Fruit fly (Drosophila melanogaster) whole organism, embryonic: ENCODE measurements around the gene SmE.

Experiments used
- Atf-2 ChIP-seq: fragments of 200-800 bp; sonication (Bioruptor generic); optimal IDR thresholded peaks from 2 replicates; lab custom pipeline; 2016; ENCODE audit warnings: missing biosample characterization, missing genetic modification characterization
- B-H2 ChIP-seq: fragments of 200-800 bp; sonication (Bioruptor generic); optimal IDR thresholded peaks from 2 replicates; lab custom pipeline; 2018; ENCODE audit warnings: missing biosample characterization, mild to moderate bottlenecking, missing genetic modification characterization
- Bteb2 ChIP-seq: fragments of 200-800 bp; sonication (Bioruptor generic); optimal IDR thresholded peaks from 2 replicates; lab custom pipeline; 2016; ENCODE audit warnings: missing biosample characterization, missing genetic modification characterization
- CG10267 ChIP-seq: fragments of 200-800 bp; sonication (Bioruptor generic); optimal IDR thresholded peaks from 2 replicates; lab custom pipeline; 2018; ENCODE audit warnings: missing biosample characterization, mild to moderate bottlenecking, missing genetic modification characterization, moderate library complexity
- CG12744 ChIP-seq: fragments of 200-800 bp; sonication (Bioruptor generic); optimal IDR thresholded peaks from 2 replicates; lab custom pipeline; 2016; ENCODE audit warnings: missing biosample characterization, missing genetic modification characterization
- CG12769 ChIP-seq: fragments of 200-800 bp; sonication (Bioruptor generic); optimal IDR thresholded peaks from 2 replicates; lab custom pipeline; 2019; ENCODE audit warnings: missing biosample characterization, mild to moderate bottlenecking, missing genetic modification characterization, moderate library complexity
- CG13296 ChIP-seq: fragments of 200-800 bp; sonication (Bioruptor generic); optimal IDR thresholded peaks from 3 replicates; lab custom pipeline; 2018; ENCODE audit warnings: missing biosample characterization, mild to moderate bottlenecking, missing genetic modification characterization
- CG15601 ChIP-seq: fragments of 200-800 bp; sonication (Bioruptor generic); optimal IDR thresholded peaks from 3 replicates; lab custom pipeline; 2019; ENCODE audit warnings: missing biosample characterization, mild to moderate bottlenecking, missing genetic modification characterization, moderate library complexity
- CG15696 ChIP-seq: fragments of 200-800 bp; sonication (Bioruptor generic); optimal IDR thresholded peaks from 2 replicates; lab custom pipeline; 2019; ENCODE audit warnings: missing biosample characterization, mild to moderate bottlenecking, missing genetic modification characterization, moderate library complexity
- CG16813 ChIP-seq: fragments of 200-800 bp; sonication (Bioruptor generic); IDR thresholded peaks from 3 replicates; pipeline ENCODE4 v1.3.6; 2022; ENCODE audit warnings: missing biosample characterization, missing genetic modification characterization; ENCODE audit not compliant: partially characterized antibody
- CG17612 ChIP-seq: fragments of 200-800 bp; sonication (Bioruptor generic); IDR thresholded peaks from 2 replicates; pipeline ENCODE4 v1.3.6; 2022; ENCODE audit warnings: missing biosample characterization, missing genetic modification characterization
- CG31224 ChIP-seq: fragments of 200-800 bp; sonication (Bioruptor generic); IDR thresholded peaks from 2 replicates; pipeline ENCODE4 v1.3.6; 2022; ENCODE audit warnings: missing biosample characterization, missing genetic modification characterization
- CG3995 ChIP-seq: fragments of 200-800 bp; sonication (Bioruptor generic); optimal IDR thresholded peaks from 3 replicates; lab custom pipeline; 2016; ENCODE audit warnings: missing biosample characterization, missing genetic modification characterization
- CG4404 ChIP-seq: fragments of 200-800 bp; sonication (Bioruptor generic); IDR thresholded peaks from 2 replicates; pipeline ENCODE4 v1.3.6; 2022; ENCODE audit warnings: missing biosample characterization, missing genetic modification characterization
- CG4854 ChIP-seq: fragments of 200-800 bp; sonication (Bioruptor generic); optimal IDR thresholded peaks from 2 replicates; lab custom pipeline; 2016; ENCODE audit warnings: missing biosample characterization, missing genetic modification characterization, inconsistent platforms
- CG6654 ChIP-seq: fragments of 200-800 bp; sonication (Bioruptor generic); optimal IDR thresholded peaks from 2 replicates; lab custom pipeline; 2017; ENCODE audit warnings: missing biosample characterization, mild to moderate bottlenecking, missing genetic modification characterization
- CG7963 ChIP-seq: fragments of 200-800 bp; sonication (Bioruptor generic); IDR thresholded peaks from 3 replicates; pipeline ENCODE4 v1.3.6; 2022; ENCODE audit warnings: missing biosample characterization, missing genetic modification characterization; ENCODE audit not compliant: partially characterized antibody
- CG9932 ChIP-seq: fragments of 200-800 bp; sonication (Bioruptor generic); IDR thresholded peaks from 2 replicates; pipeline ENCODE4 v1.3.6; 2022; ENCODE audit warnings: missing biosample characterization, missing genetic modification characterization
- Dfd ChIP-seq, 2 experiments: fragments of >200 bp; optimal IDR thresholded peaks; 2 replicates each; lab custom pipeline; 2017; ENCODE audit warnings: missing biosample characterization in 2 of 2, missing genetic modification characterization in 2 of 2
- Dll ChIP-seq: fragments of 200-800 bp; sonication (Bioruptor generic); IDR thresholded peaks from 4 replicates; pipeline ENCODE4 v1.3.6; 2022; ENCODE audit warnings: missing biosample characterization, missing genetic modification characterization; ENCODE audit not compliant: partially characterized antibody
- ERR ChIP-seq: fragments of 200-800 bp; sonication (Bioruptor generic); optimal IDR thresholded peaks from 2 replicates; lab custom pipeline; 2016; ENCODE audit warnings: missing biosample characterization, missing genetic modification characterization
- H2.0 ChIP-seq: fragments of 200-800 bp; sonication (Bioruptor generic); IDR thresholded peaks from 2 replicates; pipeline ENCODE4 v1.3.6; 2022; ENCODE audit warnings: missing biosample characterization, missing genetic modification characterization
- HHEX ChIP-seq: fragments of 200-800 bp; sonication (Bioruptor generic); optimal IDR thresholded peaks from 3 replicates; lab custom pipeline; 2017; ENCODE audit warnings: missing biosample characterization, mild to moderate bottlenecking, missing genetic modification characterization, missing genetic modification reagents
- Hmr ChIP-seq: fragments of 200-800 bp; sonication (Bioruptor generic); optimal IDR thresholded peaks from 3 replicates; lab custom pipeline; 2017; ENCODE audit warnings: mild to moderate bottlenecking, missing biosample characterization, missing genetic modification reagents, missing genetic modification characterization
- Hr3 ChIP-seq: fragments of 200-800 bp; sonication (Bioruptor generic); optimal IDR thresholded peaks from 3 replicates; lab custom pipeline; 2016; ENCODE audit warnings: missing biosample characterization, missing genetic modification characterization
- NFAT ChIP-seq: fragments of 200-800 bp; sonication (Bioruptor generic); IDR thresholded peaks from 2 replicates; pipeline ENCODE4 v1.3.6; 2022; ENCODE audit warnings: missing biosample characterization, missing genetic modification characterization
- Sox102F ChIP-seq: fragments of 200-800 bp; sonication (Bioruptor generic); optimal IDR thresholded peaks from 2 replicates; lab custom pipeline; 2018; ENCODE audit warnings: missing biosample characterization, mild to moderate bottlenecking, missing genetic modification characterization, moderate library complexity
- Trl ChIP-seq, 3 experiments: fragments of >200 bp in 2 of 3; fragments of 200-800 bp in 1 of 3; sonication (Bioruptor generic) in 1 of 3; optimal IDR thresholded peaks; 2 replicates in 1 of 3; 3 replicates in 2 of 3; lab custom pipeline; 2016 to 2017; ENCODE audit warnings: missing biosample characterization in 1 of 3, missing genetic modification characterization in 1 of 3
- cad ChIP-seq: fragments of >200 bp; optimal IDR thresholded peaks from 2 replicates; lab custom pipeline; 2017; ENCODE audit warnings: missing biosample characterization, missing genetic modification characterization
- ci ChIP-seq: fragments of 200-800 bp; sonication (Bioruptor generic); IDR thresholded peaks from 3 replicates; pipeline ENCODE4 v1.3.6; 2022; ENCODE audit warnings: missing biosample characterization, missing genetic modification characterization
- gce ChIP-seq: fragments of 200-800 bp; sonication (Bioruptor generic); IDR thresholded peaks from 3 replicates; pipeline ENCODE4 v1.3.6; 2022; ENCODE audit warnings: missing biosample characterization, missing genetic modification characterization
- gfzf ChIP-seq: fragments of 200-800 bp; sonication (Bioruptor generic); optimal IDR thresholded peaks from 2 replicates; lab custom pipeline; 2016; ENCODE audit warnings: missing biosample characterization, mild to moderate bottlenecking, missing genetic modification characterization, moderate library complexity
- gro ChIP-seq: fragments of 200-800 bp; sonication (Bioruptor generic); optimal IDR thresholded peaks from 2 replicates; lab custom pipeline; 2016; ENCODE audit warnings: missing biosample characterization, missing genetic modification characterization
- ham ChIP-seq: fragments of 200-800 bp; sonication (Bioruptor generic); IDR thresholded peaks from 2 replicates; pipeline ENCODE4 v1.3.6; 2022; ENCODE audit warnings: missing biosample characterization, missing genetic modification characterization
- inv ChIP-seq: fragments of 200-800 bp; sonication (Bioruptor generic); IDR thresholded peaks from 2 replicates; pipeline ENCODE4 v1.3.6; 2022; ENCODE audit warnings: missing biosample characterization, missing genetic modification characterization; ENCODE audit not compliant: partially characterized antibody
- ken ChIP-seq: fragments of 200-800 bp; sonication (Bioruptor generic); IDR thresholded peaks from 3 replicates; pipeline ENCODE4 v1.3.6; 2022; ENCODE audit warnings: missing biosample characterization, missing genetic modification characterization
- knrl ChIP-seq: fragments of 200-800 bp; sonication (Bioruptor generic); IDR thresholded peaks from 3 replicates; pipeline ENCODE4 v1.3.6; 2022; ENCODE audit warnings: missing biosample characterization, missing genetic modification characterization; ENCODE audit not compliant: partially characterized antibody
- oc ChIP-seq: fragments of 200-800 bp; sonication (Bioruptor generic); optimal IDR thresholded peaks from 2 replicates; lab custom pipeline; 2018; ENCODE audit warnings: missing biosample characterization, mild to moderate bottlenecking, missing genetic modification characterization, moderate library complexity
- otp ChIP-seq: fragments of 200-800 bp; sonication (Bioruptor generic); IDR thresholded peaks from 3 replicates; pipeline ENCODE4, ENCODE4 v1.3.6; 2022; ENCODE audit warnings: missing biosample characterization, missing genetic modification characterization
- phol ChIP-seq: fragments of 200-800 bp; sonication (Bioruptor generic); optimal IDR thresholded peaks from 3 replicates; lab custom pipeline; 2018; ENCODE audit warnings: missing biosample characterization, mild to moderate bottlenecking, missing genetic modification characterization, moderate library complexity
- pum ChIP-seq: fragments of 200-800 bp; sonication (Bioruptor generic); optimal IDR thresholded peaks from 2 replicates; lab custom pipeline; 2016; ENCODE audit warnings: missing biosample characterization, missing genetic modification characterization
- pzg ChIP-seq: fragments of 200-800 bp; sonication (Bioruptor generic); optimal IDR thresholded peaks from 3 replicates; lab custom pipeline; 2018; ENCODE audit warnings: missing biosample characterization, mild to moderate bottlenecking, missing genetic modification characterization, moderate library complexity
- ro ChIP-seq: fragments of 200-800 bp; sonication (Bioruptor generic); IDR thresholded peaks from 2 replicates; pipeline ENCODE4 v1.3.6; 2022; ENCODE audit warnings: missing biosample characterization, missing genetic modification characterization
- run ChIP-seq: fragments of 200-800 bp; sonication (Bioruptor generic); optimal IDR thresholded peaks from 3 replicates; lab custom pipeline; 2018; ENCODE audit warnings: missing biosample characterization, mild to moderate bottlenecking, missing genetic modification characterization
- slou ChIP-seq: fragments of 200-800 bp; sonication (Bioruptor generic); optimal IDR thresholded peaks from 3 replicates; lab custom pipeline; 2016; ENCODE audit warnings: missing biosample characterization, missing genetic modification characterization
- sob ChIP-seq: fragments of 200-800 bp; sonication (Bioruptor generic); IDR thresholded peaks from 2 replicates; pipeline ENCODE4 v1.3.6; 2022; ENCODE audit warnings: missing biosample characterization, missing genetic modification characterization
- sr ChIP-seq: fragments of 200-800 bp; sonication (Bioruptor generic); IDR thresholded peaks from 3 replicates; pipeline ENCODE4 v1.3.6; 2022; ENCODE audit warnings: missing biosample characterization, missing genetic modification characterization
- stwl ChIP-seq: fragments of 200-800 bp; sonication (Bioruptor generic); optimal IDR thresholded peaks from 3 replicates; lab custom pipeline; 2018; ENCODE audit warnings: missing biosample characterization, mild to moderate bottlenecking, missing genetic modification characterization, moderate library complexity
- trem ChIP-seq: fragments of 200-800 bp; optimal IDR thresholded peaks from 3 replicates; lab custom pipeline; 2019; ENCODE audit warnings: missing biosample characterization, mild to moderate bottlenecking, missing genetic modification characterization, moderate library complexity

Gene SmE

dm6 chr2L:7887333-7887732 is 2.1 kb upstream of the SmE start, which contains the start of gene CG7102 (continued):
- TF ChIP-seq Trl (optimal IDR thresholded peaks at IDR 0.05; lab: Kevin White, UChicago) (peak; percentile 49 to 63), Trl (GFP tag; optimal IDR thresholded peaks at IDR 0.05; lab: Kevin White, UChicago) (no peak), ro (GFP tag; lab: Robert Waterston, UW) (no peak), Sox102F (GFP tag; lab: Kevin White, UChicago) (no peak), CG4404 (GFP tag; lab: Robert Waterston, UW) (no peak), CG10267 (tag; lab: Kevin White, UChicago) (no peak), ERR (GFP tag; lab: Kevin White, UChicago) (no peak), sob (GFP tag; lab: Robert Waterston, UW) (no peak)
- TF ChIP-seq, all 482 proteins: peak for 5

DNA sequence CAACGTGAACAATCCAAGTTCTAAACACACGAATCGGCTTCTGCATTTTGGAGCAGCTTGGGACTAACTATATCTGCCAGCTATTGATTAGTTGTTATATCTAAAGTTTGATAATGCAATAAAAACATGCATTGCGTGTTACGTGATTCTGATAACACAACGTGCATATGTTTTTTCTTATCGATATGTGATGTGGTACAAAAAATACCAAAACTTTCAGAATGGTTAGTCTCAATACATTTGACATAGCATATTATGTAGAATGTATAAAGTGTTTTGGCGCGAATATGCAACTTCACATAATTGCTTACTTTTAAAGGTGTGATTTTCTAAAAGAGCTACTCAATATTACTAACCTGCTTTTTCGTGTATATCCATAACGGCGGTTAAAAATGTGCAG is 702 bp upstream of the SmE start:
- TF ChIP-seq phol (tag; lab: Kevin White, UChicago) (no peak), Hmr (GFP tag; lab: Kevin White, UChicago) (no peak), Bteb2 (no peak), CG15696 (no peak), ken (GFP tag; lab: Robert Waterston, UW) (no peak), B-H2 (GFP tag; lab: Kevin White, UChicago) (no peak), slou (GFP tag; lab: Kevin White, UChicago) (no peak), CG31224 (GFP tag; lab: Robert Waterston, UW) (no peak), Atf-2 (GFP tag; lab: Kevin White, UChicago) (no peak), CG4854 (GFP tag; lab: Kevin White, UChicago) (no peak), run (tag; lab: Kevin White, UChicago) (no peak), CG3995 (GFP tag; lab: Kevin White, UChicago) (peak; percentile 63), Dll (peak; percentile 60), CG12744 (no peak), trem (tag; lab: Kevin White, UChicago) (peak; percentile 4), CG6654 (GFP tag; lab: Kevin White, UChicago) (no peak), ham (GFP tag; lab: Robert Waterston, UW) (no peak), gce (GFP tag; lab: Robert Waterston, UW) (no peak), CG9932 (GFP tag; lab: Robert Waterston, UW) (no peak), NFAT (GFP tag; lab: Robert Waterston, UW) (no peak), HHEX (no peak), knrl (peak; percentile 74), pzg (GFP tag; lab: Kevin White, UChicago) (peak; percentile 46), Trl (optimal IDR thresholded peaks at IDR 0.05; lab: Kevin White, UChicago) (no peak), Trl (GFP tag; optimal IDR thresholded peaks at IDR 0.05; lab: Kevin White, UChicago) (no peak), Hr3 (GFP tag; lab: Kevin White, UChicago) (no peak), sr (GFP tag; lab: Robert Waterston, UW) (no peak), CG15601 (no peak), oc (tag; lab: Kevin White, UChicago) (no peak), Dfd (GFP tag; optimal IDR thresholded peaks at IDR 0.05; lab: Kevin White, UChicago) (no peak), CG13296 (GFP tag; lab: Kevin White, UChicago) (no peak), otp (no peak), ci (GFP tag; lab: Robert Waterston, UW) (no peak), cad (GFP tag; lab: Kevin White, UChicago) (no peak), CG12769 (tag; lab: Kevin White, UChicago) (no peak), gfzf (GFP tag; lab: Kevin White, UChicago) (peak; percentile 18), H2.0 (GFP tag; lab: Robert Waterston, UW) (no peak), gro (GFP tag; lab: Kevin White, UChicago) (no peak), inv (peak; percentile 62), stwl (tag; lab: Kevin White, UChicago) (peak; percentile 31), CG17612 (no peak), CG16813 (GFP tag; lab: Robert Waterston, UW) (peak; percentile 69), CG7963 (peak; percentile 59; the same call in 2 of the 3 replicates), pum (GFP tag; lab: Kevin White, UChicago) (no peak)
